Worm (Caenorhabditis elegans): ENCODE results near the gene F33E11.3.

- no peak for TF ChIP-seq hsf-1 (GFP tag; IDR thresholded peaks at IDR 0.05)
- TF ChIP-seq aptf-3 (GFP tag; IDR thresholded peaks at IDR 0.05) = no peak
- no peak for TF ChIP-seq zim-3 (tag; optimal IDR thresholded peaks at IDR 0.05)
- TF ChIP-seq lag-1 (GFP tag; IDR thresholded peaks at IDR 0.05) = no peak
- no peak for TF ChIP-seq ekl-4 (GFP tag; IDR thresholded peaks at IDR 0.05)
- no peak for TF ChIP-seq F37B4.10 (GFP tag; IDR thresholded peaks at IDR 0.05)
- TF ChIP-seq rcor-1 (GFP tag; IDR thresholded peaks at IDR 0.05) = no peak
- TF ChIP-seq tbx-9 (tag; optimal IDR thresholded peaks at IDR 0.05; ENCODE audit: borderline replicate concordance) = no peak
- no peak for TF ChIP-seq dpl-1 (GFP tag; optimal IDR thresholded peaks at IDR 0.05)
- TF ChIP-seq atf-7 (tag; optimal IDR thresholded peaks at IDR 0.05) = no peak
- no peak for TF ChIP-seq hrde-1 (tag; optimal IDR thresholded peaks at IDR 0.05; ENCODE audit: borderline replicate concordance)
- no peak for TF ChIP-seq mxl-1 (tag; optimal IDR thresholded peaks at IDR 0.05)
- no peak for TF ChIP-seq nfya-2 (GFP tag; IDR thresholded peaks at IDR 0.05)
- TF ChIP-seq F57C9.4 (tag; optimal IDR thresholded peaks at IDR 0.05) = no peak
These were observed 39.0 kb upstream of the F33E11.3 start for ce11 chrV:343546-343945.
